Worm (Caenorhabditis elegans) whole organism, L2 larva: ENCODE results near the gene F29A7.4.

Experiments
- C34F6.9 ChIP-seq: fragments of 150-350 bp; optimal IDR thresholded peaks from 2 replicates; lab custom pipeline; 2014; ENCODE audit warnings: missing biosample characterization, missing genetic modification characterization
- F13H6.1 ChIP-seq: sonication (generic microtip); optimal IDR thresholded peaks from 2 replicates; lab custom pipeline; 2016; ENCODE audit warnings: missing genetic modification characterization, missing compliant biosample characterization
- R02D3.7 ChIP-seq: fragments of 150-350 bp; optimal IDR thresholded peaks from 2 replicates; lab custom pipeline; 2014; ENCODE audit warnings: missing biosample characterization, missing genetic modification characterization
- ZK546.5 ChIP-seq: sonication (generic microtip); optimal IDR thresholded peaks from 2 replicates; lab custom pipeline; 2017; ENCODE audit warnings: missing biosample characterization, missing genetic modification characterization
- alr-1 ChIP-seq: fragments of 150-350 bp; optimal IDR thresholded peaks from 2 replicates; lab custom pipeline; 2014; ENCODE audit warnings: missing biosample characterization, missing genetic modification characterization
- ama-1 ChIP-seq: fragments of 150-350 bp; optimal IDR thresholded peaks from 2 replicates; lab custom pipeline; 2018; ENCODE audit warnings: inconsistent platforms
- blmp-1 ChIP-seq: sonication (generic microtip); optimal IDR thresholded peaks from 2 replicates; lab custom pipeline; 2017; ENCODE audit warnings: missing genetic modification characterization, mild to moderate bottlenecking, missing compliant biosample characterization, antibody characterized with exemption, moderate library complexity; ENCODE audit not compliant: insufficient read depth
- ceh-16 ChIP-seq: fragments of 150-350 bp; optimal IDR thresholded peaks from 2 replicates; lab custom pipeline; 2014; ENCODE audit warnings: missing biosample characterization, missing genetic modification characterization
- ceh-82 ChIP-seq: fragments of 150-350 bp; optimal IDR thresholded peaks from 2 replicates; lab custom pipeline; 2014; ENCODE audit warnings: missing biosample characterization, missing genetic modification characterization
- crh-2 ChIP-seq: sonication (generic microtip); optimal IDR thresholded peaks from 2 replicates; lab custom pipeline; 2017; ENCODE audit warnings: missing biosample characterization, missing genetic modification characterization
- dmd-4 ChIP-seq: sonication (generic microtip); optimal IDR thresholded peaks from 2 replicates; lab custom pipeline; 2017; ENCODE audit warnings: missing biosample characterization, missing genetic modification characterization
- egl-27 ChIP-seq: sonication (generic microtip); optimal IDR thresholded peaks from 3 replicates; lab custom pipeline; 2017; ENCODE audit warnings: missing biosample characterization, missing genetic modification reagents, missing genetic modification characterization
- elt-1 ChIP-seq: fragments of 150-350 bp; optimal IDR thresholded peaks from 2 replicates; lab custom pipeline; 2014; ENCODE audit warnings: missing biosample characterization, missing genetic modification characterization
- elt-3 ChIP-seq: sonication (generic microtip); optimal IDR thresholded peaks from 2 replicates; lab custom pipeline; 2017; ENCODE audit warnings: missing biosample characterization, missing genetic modification characterization
- fos-1 ChIP-seq: fragments of 150-350 bp; optimal IDR thresholded peaks from 2 replicates; lab custom pipeline; 2014; ENCODE audit warnings: missing biosample characterization, missing genetic modification characterization
- lin-11 ChIP-seq: fragments of 150-350 bp; sonication (generic microtip); optimal IDR thresholded peaks from 2 replicates; lab custom pipeline; 2014; ENCODE audit warnings: missing biosample characterization, missing genetic modification characterization, inconsistent platforms, mixed read lengths
- lin-39 ChIP-seq: fragments of 150-350 bp; optimal IDR thresholded peaks from 2 replicates; lab custom pipeline; 2014; ENCODE audit warnings: missing biosample characterization, missing genetic modification reagents, missing genetic modification characterization
- lsy-2 ChIP-seq, 2 experiments: fragments of 150-350 bp in 1 of 2; sonication (generic microtip) in 1 of 2; optimal IDR thresholded peaks; 2 replicates each; lab custom pipeline; 2014 to 2017; ENCODE audit warnings: missing biosample characterization in 2 of 2, missing genetic modification characterization in 2 of 2
- mab-5 ChIP-seq: fragments of 150-350 bp; optimal IDR thresholded peaks from 2 replicates; lab custom pipeline; 2014; ENCODE audit warnings: missing biosample characterization, missing genetic modification characterization
- mbf-1 ChIP-seq: sonication (generic microtip); optimal IDR thresholded peaks from 2 replicates; lab custom pipeline; 2017; ENCODE audit warnings: missing biosample characterization, missing genetic modification characterization
- mdl-1 ChIP-seq, 2 experiments: fragments of 150-350 bp in 1 of 2; sonication (generic microtip) in 1 of 2; optimal IDR thresholded peaks; 2 replicates each; lab custom pipeline; 2017; ENCODE audit warnings: missing biosample characterization in 2 of 2, missing genetic modification characterization in 2 of 2
- nhr-10 ChIP-seq: sonication (generic microtip); optimal IDR thresholded peaks from 2 replicates; lab custom pipeline; 2017; ENCODE audit warnings: missing biosample characterization, missing genetic modification characterization
- nhr-11 ChIP-seq: fragments of 150-350 bp; optimal IDR thresholded peaks from 2 replicates; lab custom pipeline; 2014; ENCODE audit warnings: missing biosample characterization, missing genetic modification characterization
- nhr-12 ChIP-seq: fragments of 150-350 bp; optimal IDR thresholded peaks from 2 replicates; lab custom pipeline; 2014; ENCODE audit warnings: missing biosample characterization, missing genetic modification characterization
- nhr-129 ChIP-seq: fragments of 150-350 bp; optimal IDR thresholded peaks from 2 replicates; lab custom pipeline; 2014; ENCODE audit warnings: missing biosample characterization, missing genetic modification characterization
- nhr-21 ChIP-seq: fragments of 150-350 bp; optimal IDR thresholded peaks from 2 replicates; lab custom pipeline; 2014; ENCODE audit warnings: missing biosample characterization, missing genetic modification characterization
- nhr-23 ChIP-seq: fragments of 150-350 bp; optimal IDR thresholded peaks from 2 replicates; lab custom pipeline; 2014; ENCODE audit warnings: missing biosample characterization, missing genetic modification reagents, missing genetic modification characterization
- nhr-237 ChIP-seq: fragments of 150-350 bp; optimal IDR thresholded peaks from 2 replicates; lab custom pipeline; 2014; ENCODE audit warnings: missing biosample characterization, missing genetic modification characterization
- nhr-25 ChIP-seq: fragments of 150-350 bp; sonication (generic microtip); optimal IDR thresholded peaks from 3 replicates; lab custom pipeline; 2014; ENCODE audit warnings: missing biosample characterization, missing genetic modification characterization
- nhr-6 ChIP-seq: fragments of 150-350 bp; optimal IDR thresholded peaks from 2 replicates; lab custom pipeline; 2014; ENCODE audit warnings: missing biosample characterization, missing genetic modification characterization
- nhr-77 ChIP-seq: fragments of 150-350 bp; optimal IDR thresholded peaks from 2 replicates; lab custom pipeline; 2014; ENCODE audit warnings: missing biosample characterization, missing genetic modification characterization
- peb-1 ChIP-seq: fragments of 150-350 bp; optimal IDR thresholded peaks from 2 replicates; lab custom pipeline; 2014; ENCODE audit warnings: missing biosample characterization, missing genetic modification characterization
- sem-4 ChIP-seq: fragments of 150-350 bp; optimal IDR thresholded peaks from 2 replicates; lab custom pipeline; 2014; ENCODE audit warnings: missing biosample characterization, missing genetic modification reagents, missing genetic modification characterization
- skn-1 ChIP-seq: sonication (generic microtip); optimal IDR thresholded peaks from 2 replicates; lab custom pipeline; 2017; ENCODE audit warnings: missing biosample characterization, missing genetic modification characterization
- sma-3 ChIP-seq: sonication (generic microtip); optimal IDR thresholded peaks from 2 replicates; lab custom pipeline; 2016; ENCODE audit warnings: missing genetic modification reagents, missing genetic modification characterization, missing compliant biosample characterization
- sma-9 ChIP-seq, 2 experiments: fragments of 150-350 bp in 1 of 2; sonication (generic microtip) in 1 of 2; optimal IDR thresholded peaks; 2 replicates each; lab custom pipeline; 2014 to 2016; ENCODE audit warnings: missing genetic modification characterization in 2 of 2, mild to moderate bottlenecking in 1 of 2, missing biosample characterization in 1 of 2, missing compliant biosample characterization in 1 of 2, missing genetic modification reagents in 1 of 2, moderate library complexity in 1 of 2
- snpc-4 ChIP-seq: fragments of 150-350 bp; optimal IDR thresholded peaks from 2 replicates; lab custom pipeline; 2014; ENCODE audit warnings: missing biosample characterization, missing genetic modification characterization
- unc-39 ChIP-seq: fragments of 150-350 bp; optimal IDR thresholded peaks from 2 replicates; lab custom pipeline; 2014; ENCODE audit warnings: missing biosample characterization, missing genetic modification characterization
- unc-55 ChIP-seq: fragments of 150-350 bp; sonication (generic microtip); optimal IDR thresholded peaks from 3 replicates; lab custom pipeline; 2014; ENCODE audit warnings: missing biosample characterization, missing genetic modification reagents, missing genetic modification characterization
- unc-62 ChIP-seq: fragments of 150-350 bp; optimal IDR thresholded peaks from 2 replicates; lab custom pipeline; 2014; ENCODE audit warnings: missing biosample characterization, missing genetic modification reagents, missing genetic modification characterization
- ztf-1 ChIP-seq: fragments of 200-800 bp; sonication (Bioruptor generic); conservative IDR thresholded peaks from 2 replicates; pipeline ENCODE4 v1.3.6; 2022; ENCODE audit warnings: missing genetic modification characterization, missing compliant biosample characterization
- ztf-11 ChIP-seq: sonication (generic microtip); optimal IDR thresholded peaks from 2 replicates; lab custom pipeline; 2017; ENCODE audit warnings: missing biosample characterization, missing genetic modification characterization
- ztf-4 ChIP-seq: fragments of 150-350 bp; optimal IDR thresholded peaks from 2 replicates; lab custom pipeline; 2014; ENCODE audit warnings: missing biosample characterization, missing genetic modification characterization

The F29A7.4 gene

DNA sequence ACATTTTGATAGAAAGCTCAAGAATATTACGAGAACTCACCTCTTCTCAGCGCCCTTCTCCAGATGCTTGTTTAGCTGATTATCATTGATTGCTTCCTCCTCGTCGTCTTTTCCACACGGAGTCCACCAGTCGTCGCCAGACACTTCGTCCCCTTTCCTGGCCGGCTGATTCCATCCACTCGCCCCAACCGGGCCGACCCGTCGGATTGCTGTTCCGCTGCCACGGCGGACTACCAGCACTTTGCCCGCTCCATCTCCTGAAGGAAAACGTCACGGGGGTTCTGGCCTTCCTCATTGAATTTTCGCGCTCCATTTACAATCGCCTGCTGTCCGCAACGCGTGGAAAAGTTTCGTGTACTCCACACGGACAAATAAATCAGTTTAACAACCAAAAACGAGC is 33.6 kb downstream of the F29A7.4 start:
- TF ChIP-seq nhr-21 (no peak), nhr-11 (tag; lab: Kevin White, UChicago) (no peak), sma-9 (GFP tag; optimal IDR thresholded peaks at IDR 0.05; lab: Kevin White, UChicago) (no peak), sma-9 (tag; optimal IDR thresholded peaks at IDR 0.05; lab: Kevin White, UChicago) (no peak), ZK546.5 (tag; lab: Kevin White, UChicago) (no peak), ztf-11 (tag; lab: Kevin White, UChicago) (no peak), ztf-1 (no peak), crh-2 (no peak)

- no peak for TF ChIP-seq ztf-4 (tag; lab: Kevin White, UChicago)
- TF ChIP-seq nhr-25 (tag; lab: Kevin White, UChicago): no peak
- TF ChIP-seq lin-39 (tag; lab: Kevin White, UChicago): no peak
- TF ChIP-seq unc-55 (GFP tag; lab: Kevin White, UChicago): no peak
- no peak for TF ChIP-seq unc-39 (tag; lab: Kevin White, UChicago)
- TF ChIP-seq egl-27 (tag; lab: Kevin White, UChicago): no peak
- no peak for TF ChIP-seq dmd-4 (tag; lab: Kevin White, UChicago)
- TF ChIP-seq lsy-2 (tag; optimal IDR thresholded peaks at IDR 0.05; lab: Kevin White, UChicago): no peak
- no peak for TF ChIP-seq ztf-11 (tag; lab: Kevin White, UChicago)
- TF ChIP-seq mab-5 (tag; lab: Kevin White, UChicago): no peak
- TF ChIP-seq fos-1 (tag; lab: Kevin White, UChicago): no peak
- TF ChIP-seq C34F6.9: no peak
- no peak for TF ChIP-seq nhr-21
- TF ChIP-seq ceh-16 (tag; lab: Kevin White, UChicago): no peak
- no peak for TF ChIP-seq crh-2
Observed at ce11 chrII:2785787-2786186, 36.0 kb downstream of the F29A7.4 start.

ce11 chrII:2787031-2787512 is 37.3 kb downstream of the F29A7.4 start, which contains the start of the genes F08D12.12 and srpa-72:
Gene F08D12.12, minus strand, starts transcription at chrII:2787081.
Gene srpa-72, plus strand, starts transcription at chrII:2787481.
- TF ChIP-seq ceh-16 (tag; lab: Kevin White, UChicago) (no peak), C34F6.9 (peak; percentile 33), unc-39 (tag; lab: Kevin White, UChicago) (no peak), nhr-6 (no peak), sem-4 (tag; lab: Kevin White, UChicago) (no peak), egl-27 (tag; lab: Kevin White, UChicago) (no peak), sma-3 (peak; percentile 29), nhr-12 (tag; lab: Kevin White, UChicago) (no peak), nhr-129 (tag; lab: Kevin White, UChicago) (peak; percentile 41), ztf-11 (tag; lab: Kevin White, UChicago) (no peak), R02D3.7 (no peak), nhr-21 (no peak), lin-11 (tag; lab: Kevin White, UChicago) (peak; percentile 0), snpc-4 (tag; lab: Kevin White, UChicago) (no peak), elt-3 (tag; lab: Kevin White, UChicago) (no peak), unc-62 (GFP tag; lab: Kevin White, UChicago) (no peak), nhr-10 (tag; lab: Kevin White, UChicago) (no peak), sma-9 (GFP tag; optimal IDR thresholded peaks at IDR 0.05; lab: Kevin White, UChicago) (no peak), sma-9 (tag; optimal IDR thresholded peaks at IDR 0.05; lab: Kevin White, UChicago) (no peak), lin-39 (tag; lab: Kevin White, UChicago) (no peak), lsy-2 (tag; optimal IDR thresholded peaks at IDR 0.05; lab: Kevin White, UChicago) (peak; percentile 24 to 60), blmp-1 (no peak), dmd-4 (tag; lab: Kevin White, UChicago) (no peak), peb-1 (tag; lab: Kevin White, UChicago) (no peak), mdl-1 (tag; optimal IDR thresholded peaks at IDR 0.05; lab: Kevin White, UChicago) (peak in 1 of 2 experiments; percentile 39), ama-1 (lab: Kevin White, UChicago) (no peak), mab-5 (tag; lab: Kevin White, UChicago) (peak; percentile 7), nhr-11 (tag; lab: Kevin White, UChicago) (no peak), unc-55 (GFP tag; lab: Kevin White, UChicago) (peak; percentile 57), elt-1 (tag; lab: Kevin White, UChicago) (no peak), nhr-23 (tag; lab: Kevin White, UChicago) (no peak), skn-1 (no peak), mbf-1 (no peak), nhr-237 (tag; lab: Kevin White, UChicago) (no peak), alr-1 (tag; lab: Kevin White, UChicago) (no peak), ztf-1 (no peak), fos-1 (tag; lab: Kevin White, UChicago) (no peak), ceh-82 (tag; lab: Kevin White, UChicago) (no peak), nhr-77 (tag; lab: Kevin White, UChicago) (no peak), ztf-4 (tag; lab: Kevin White, UChicago) (no peak), F13H6.1 (tag; lab: Kevin White, UChicago) (peak; percentile 24)
- TF ChIP-seq, all 48 proteins: peak for 9
